Worm (Caenorhabditis elegans) whole organism, early embryonic: Measurements from ENCODE around the gene hsd-2.

ENCODE experiments used
- B0310.2 ChIP-seq: sonication (generic microtip); optimal IDR thresholded peaks from 2 replicates; lab custom pipeline; 2016; ENCODE audit warnings: mild to moderate bottlenecking, missing genetic modification characterization, missing compliant biosample characterization
- ama-1 ChIP-seq: fragments of 150-350 bp; optimal IDR thresholded peaks from 2 replicates; lab custom pipeline; 2014
- ceh-13 ChIP-seq: fragments of 200-800 bp; sonication (Bioruptor generic); optimal IDR thresholded peaks from 2 replicates; lab custom pipeline; 2018; ENCODE audit warnings: mild to moderate bottlenecking, missing genetic modification characterization, missing compliant biosample characterization
- ets-7 ChIP-seq: sonication (generic microtip); optimal IDR thresholded peaks from 2 replicates; lab custom pipeline; 2016; ENCODE audit warnings: missing genotype, missing genetic modification characterization, missing compliant biosample characterization
- flt-1 ChIP-seq: fragments of 200-800 bp; sonication (Bioruptor generic); IDR thresholded peaks from 2 replicates; pipeline ENCODE4 v1.3.6; 2022; ENCODE audit warnings: missing genetic modification characterization, missing compliant biosample characterization
- hnd-1 ChIP-seq: sonication (generic microtip); optimal IDR thresholded peaks from 2 replicates; lab custom pipeline; 2016; ENCODE audit warnings: missing genetic modification characterization, missing compliant biosample characterization
- tra-4 ChIP-seq: sonication (generic microtip); optimal IDR thresholded peaks from 2 replicates; lab custom pipeline; 2017; ENCODE audit warnings: missing genetic modification characterization, missing compliant biosample characterization

- TF ChIP-seq ama-1 (lab: Kevin White, UChicago) (no peak), ets-7 (tag; lab: Kevin White, UChicago) (no peak), flt-1 (GFP tag; lab: Robert Waterston, UW) (no peak), hnd-1 (tag; lab: Kevin White, UChicago) (no peak), B0310.2 (tag; lab: Kevin White, UChicago) (no peak), ceh-13 (GFP tag; lab: Kevin White, UChicago) (no peak), tra-4 (tag; lab: Kevin White, UChicago) (no peak)
These were observed 21.4 kb downstream of the hsd-2 start for ce11 chrX:5026461-5026860.
